Fruit fly (Drosophila melanogaster) whole organism, embryonic: ENCODE measurements around the gene CG5171.

Experiments used
- Awh ChIP-seq: fragments of 200-800 bp; sonication (Bioruptor generic); IDR thresholded peaks from 2 replicates; pipeline ENCODE4, ENCODE4 v1.3.6; 2022; ENCODE audit warnings: missing biosample characterization, missing genetic modification characterization
- Bdp1 ChIP-seq: fragments of 200-800 bp; sonication (Bioruptor generic); optimal IDR thresholded peaks from 3 replicates; lab custom pipeline; 2016; ENCODE audit warnings: missing biosample characterization, missing genetic modification characterization
- CG10267 ChIP-seq: fragments of 200-800 bp; sonication (Bioruptor generic); optimal IDR thresholded peaks from 2 replicates; lab custom pipeline; 2018; ENCODE audit warnings: missing biosample characterization, mild to moderate bottlenecking, missing genetic modification characterization, moderate library complexity
- CG10431 ChIP-seq: fragments of 200-800 bp; sonication (Bioruptor generic); optimal IDR thresholded peaks from 3 replicates; lab custom pipeline; 2018; ENCODE audit warnings: missing biosample characterization, mild to moderate bottlenecking, missing genetic modification characterization
- CG11247 ChIP-seq: fragments of 200-800 bp; sonication (Bioruptor generic); IDR thresholded peaks from 2 replicates; pipeline ENCODE4 v1.3.6; 2022; ENCODE audit warnings: missing biosample characterization, missing genetic modification characterization
- CG11504 ChIP-seq: fragments of 200-800 bp; sonication (Bioruptor generic); optimal IDR thresholded peaks from 3 replicates; lab custom pipeline; 2019; ENCODE audit warnings: missing biosample characterization, mild to moderate bottlenecking, missing genetic modification characterization, moderate library complexity
- CG12155 ChIP-seq: fragments of 200-800 bp; sonication (Bioruptor generic); optimal IDR thresholded peaks from 3 replicates; lab custom pipeline; 2016; ENCODE audit warnings: missing biosample characterization, missing genetic modification characterization
- CG12391 ChIP-seq: fragments of 200-800 bp; sonication (Bioruptor generic); optimal IDR thresholded peaks from 3 replicates; lab custom pipeline; 2018; ENCODE audit warnings: missing biosample characterization, mild to moderate bottlenecking, missing genetic modification characterization, moderate library complexity
- CG12744 ChIP-seq: fragments of 200-800 bp; sonication (Bioruptor generic); optimal IDR thresholded peaks from 2 replicates; lab custom pipeline; 2016; ENCODE audit warnings: missing biosample characterization, missing genetic modification characterization
- CG13624 ChIP-seq: fragments of 200-800 bp; sonication (Bioruptor generic); optimal IDR thresholded peaks from 2 replicates; lab custom pipeline; 2016; ENCODE audit warnings: missing biosample characterization, missing genetic modification characterization
- CG15479 ChIP-seq: fragments of 200-800 bp; sonication (Bioruptor generic); optimal IDR thresholded peaks from 3 replicates; lab custom pipeline; 2019; ENCODE audit warnings: missing biosample characterization, mild to moderate bottlenecking, missing genetic modification characterization, moderate library complexity
- CG1603 ChIP-seq: fragments of 200-800 bp; sonication (Bioruptor generic); optimal IDR thresholded peaks from 2 replicates; lab custom pipeline; 2019; ENCODE audit warnings: missing biosample characterization, mild to moderate bottlenecking, missing genetic modification characterization, moderate library complexity
- CG16863 ChIP-seq: fragments of 200-800 bp; sonication (Bioruptor generic); optimal IDR thresholded peaks from 3 replicates; lab custom pipeline; 2016; ENCODE audit warnings: missing biosample characterization, missing genetic modification characterization
- CG17568 ChIP-seq: fragments of 200-800 bp; sonication (Bioruptor generic); optimal IDR thresholded peaks from 2 replicates; lab custom pipeline; 2018; ENCODE audit warnings: missing biosample characterization, mild to moderate bottlenecking, missing genetic modification characterization, moderate library complexity
- CG17829 ChIP-seq: fragments of 200-800 bp; optimal IDR thresholded peaks from 2 replicates; lab custom pipeline; 2019; ENCODE audit warnings: missing biosample characterization, mild to moderate bottlenecking, missing genetic modification characterization, moderate library complexity
- CG18764 ChIP-seq: fragments of 200-800 bp; sonication (Bioruptor generic); optimal IDR thresholded peaks from 3 replicates; lab custom pipeline; 2016; ENCODE audit warnings: missing biosample characterization, missing genetic modification characterization
- CG2116 ChIP-seq: fragments of 200-800 bp; sonication (Bioruptor generic); optimal IDR thresholded peaks from 3 replicates; lab custom pipeline; 2018; ENCODE audit warnings: missing biosample characterization, mild to moderate bottlenecking, missing genetic modification characterization
- CG32532 ChIP-seq: fragments of 200-800 bp; sonication (Bioruptor generic); IDR thresholded peaks from 2 replicates; pipeline ENCODE4 v1.3.6; 2022; ENCODE audit warnings: missing biosample characterization, missing genetic modification characterization
- CG6791 ChIP-seq: fragments of 200-800 bp; sonication (Bioruptor generic); IDR thresholded peaks from 3 replicates; pipeline ENCODE4 v1.3.6; 2022; ENCODE audit warnings: missing biosample characterization, missing genetic modification characterization; ENCODE audit not compliant: partially characterized antibody
- CG6854 ChIP-seq: fragments of 200-800 bp; sonication (Bioruptor generic); optimal IDR thresholded peaks from 3 replicates; lab custom pipeline; 2017; ENCODE audit warnings: missing biosample characterization, mild to moderate bottlenecking, missing genetic modification characterization
- CG7357 ChIP-seq: fragments of 200-800 bp; sonication (Bioruptor generic); IDR thresholded peaks from 3 replicates; pipeline ENCODE4 v1.3.6; 2022; ENCODE audit warnings: missing biosample characterization, missing genetic modification characterization
- CG7556 ChIP-seq: fragments of 200-800 bp; sonication (Bioruptor generic); optimal IDR thresholded peaks from 2 replicates; lab custom pipeline; 2017; ENCODE audit warnings: missing biosample characterization, mild to moderate bottlenecking, missing genetic modification characterization
- CG8290 ChIP-seq, 3 experiments: fragments of 200-800 bp; sonication (Bioruptor generic); optimal IDR thresholded peaks; 2 replicates each; lab custom pipeline; 2016 to 2019; ENCODE audit warnings: missing biosample characterization in 3 of 3, missing genetic modification characterization in 3 of 3, mild to moderate bottlenecking in 2 of 3, moderate library complexity in 1 of 3
- CG9797 ChIP-seq: fragments of 200-800 bp; sonication (Bioruptor generic); optimal IDR thresholded peaks from 3 replicates; lab custom pipeline; 2018; ENCODE audit warnings: missing biosample characterization, mild to moderate bottlenecking, missing genetic modification characterization
- CG9817 ChIP-seq: fragments of 200-800 bp; sonication (Bioruptor generic); optimal IDR thresholded peaks from 2 replicates; lab custom pipeline; 2018; ENCODE audit warnings: missing biosample characterization, mild to moderate bottlenecking, missing genetic modification characterization, moderate library complexity
- CG9876 ChIP-seq: fragments of 200-800 bp; sonication (Bioruptor generic); optimal IDR thresholded peaks from 2 replicates; lab custom pipeline; 2016; ENCODE audit warnings: missing biosample characterization, missing genetic modification characterization
- CHES-1-like ChIP-seq: fragments of 200-800 bp; sonication (Bioruptor generic); optimal IDR thresholded peaks from 2 replicates; lab custom pipeline; 2016; ENCODE audit warnings: missing biosample characterization, missing genetic modification characterization
- D19A ChIP-seq: fragments of 200-800 bp; optimal IDR thresholded peaks from 3 replicates; lab custom pipeline; 2019; ENCODE audit warnings: missing biosample characterization, mild to moderate bottlenecking, missing genetic modification characterization, moderate library complexity
- Dbx ChIP-seq: fragments of 200-800 bp; sonication (Bioruptor generic); IDR thresholded peaks from 3 replicates; pipeline ENCODE4 v1.3.6; 2022; ENCODE audit warnings: missing biosample characterization, missing genetic modification characterization
- Dip2 ChIP-seq: fragments of 200-800 bp; sonication (Bioruptor generic); IDR thresholded peaks from 2 replicates; pipeline ENCODE4 v1.3.6; 2022; ENCODE audit warnings: missing biosample characterization, missing genetic modification characterization
- Ets65A ChIP-seq: fragments of 200-800 bp; sonication (Bioruptor generic); peaks from one replicate; lab custom pipeline; 2016; ENCODE audit warnings: missing biosample characterization, missing genetic modification characterization
- Fer1 ChIP-seq: fragments of 200-800 bp; sonication (Bioruptor generic); optimal IDR thresholded peaks from 2 replicates; lab custom pipeline; 2017; ENCODE audit warnings: missing biosample characterization, mild to moderate bottlenecking, missing genetic modification characterization
- Lhr ChIP-seq: fragments of 200-800 bp; sonication (Bioruptor generic); optimal IDR thresholded peaks from 3 replicates; lab custom pipeline; 2017; ENCODE audit warnings: mild to moderate bottlenecking, missing biosample characterization, missing genetic modification reagents, missing genetic modification characterization
- Mes4 ChIP-seq: fragments of 200-800 bp; sonication (Bioruptor generic); optimal IDR thresholded peaks from 2 replicates; lab custom pipeline; 2016; ENCODE audit warnings: missing biosample characterization, missing genetic modification characterization
- Mrtf ChIP-seq: fragments of 200-800 bp; sonication (Bioruptor generic); IDR thresholded peaks from 3 replicates; pipeline ENCODE4 v1.3.6; 2022; ENCODE audit warnings: missing biosample characterization, missing genetic modification characterization
- Usf ChIP-seq: fragments of 200-800 bp; sonication (Bioruptor generic); optimal IDR thresholded peaks from 2 replicates; lab custom pipeline; 2017; ENCODE audit warnings: missing genotype, missing biosample characterization, missing genetic modification characterization
- amos ChIP-seq: fragments of 200-800 bp; sonication (Bioruptor generic); IDR thresholded peaks from 2 replicates; pipeline ENCODE4 v1.3.6; 2022; ENCODE audit warnings: missing biosample characterization, missing genetic modification characterization; ENCODE audit not compliant: partially characterized antibody
- crc ChIP-seq: fragments of 200-800 bp; sonication (Bioruptor generic); optimal IDR thresholded peaks from 2 replicates; lab custom pipeline; 2016; ENCODE audit warnings: missing biosample characterization, missing genetic modification characterization
- dan ChIP-seq: fragments of 200-800 bp; sonication (Bioruptor generic); IDR thresholded peaks from 2 replicates; pipeline ENCODE4 v1.3.6; 2022; ENCODE audit warnings: missing biosample characterization, missing genetic modification characterization
- inv ChIP-seq: fragments of 200-800 bp; sonication (Bioruptor generic); IDR thresholded peaks from 2 replicates; pipeline ENCODE4 v1.3.6; 2022; ENCODE audit warnings: missing biosample characterization, missing genetic modification characterization; ENCODE audit not compliant: partially characterized antibody
- klu ChIP-seq: fragments of 200-800 bp; sonication (Bioruptor generic); IDR thresholded peaks from 2 replicates; pipeline ENCODE4 v1.3.6; 2022; ENCODE audit warnings: missing biosample characterization, missing genetic modification characterization
- kni ChIP-seq: fragments of 200-800 bp; sonication (Bioruptor generic); optimal IDR thresholded peaks from 3 replicates; lab custom pipeline; 2017; ENCODE audit warnings: mild to moderate bottlenecking, missing biosample characterization, missing genetic modification reagents, missing genetic modification characterization
- lov ChIP-seq, 2 experiments: fragments of 200-800 bp in 1 of 2; fragments of >200 bp in 1 of 2; sonication (Bioruptor generic) in 1 of 2; IDR thresholded peaks in 1 of 2; optimal IDR thresholded peaks in 1 of 2; 2 replicates in 1 of 2; 3 replicates in 1 of 2; pipeline versions ENCODE4 v1.3.6 to Lab custom; 2017 to 2022; ENCODE audit warnings: missing biosample characterization in 1 of 2, missing genetic modification characterization in 1 of 2
- pita ChIP-seq: fragments of 200-800 bp; sonication (Bioruptor generic); optimal IDR thresholded peaks from 2 replicates; lab custom pipeline; 2017; ENCODE audit warnings: missing biosample characterization, mild to moderate bottlenecking, missing genetic modification characterization
- sna ChIP-seq: fragments of 200-800 bp; sonication (Bioruptor generic); IDR thresholded peaks from 2 replicates; pipeline ENCODE4 v1.3.6; 2022; ENCODE audit warnings: missing biosample characterization, missing genetic modification characterization; ENCODE audit not compliant: partially characterized antibody
- stwl ChIP-seq: fragments of 200-800 bp; sonication (Bioruptor generic); optimal IDR thresholded peaks from 3 replicates; lab custom pipeline; 2018; ENCODE audit warnings: missing biosample characterization, mild to moderate bottlenecking, missing genetic modification characterization, moderate library complexity
- tna ChIP-seq: fragments of 200-800 bp; sonication (Bioruptor generic); IDR thresholded peaks from 2 replicates; pipeline ENCODE4 v1.3.6; 2022; ENCODE audit warnings: missing biosample characterization, missing genetic modification characterization; ENCODE audit not compliant: partially characterized antibody
- unpg ChIP-seq: fragments of 200-800 bp; sonication (Bioruptor generic); optimal IDR thresholded peaks from 3 replicates; lab custom pipeline; 2018; ENCODE audit warnings: missing biosample characterization, mild to moderate bottlenecking, missing genetic modification characterization, moderate library complexity

The CG5171 gene

dm6 chr2L:7387813-7388558 is 13.1 kb upstream of the CG5171 start, which contains the start of the genes CG5149 and gudu (continued):
- TF ChIP-seq inv (GFP tag; lab: Robert Waterston, UW) = peak; percentile 89
- TF ChIP-seq Mes4 (GFP tag; lab: Kevin White, UChicago) = no peak
- no peak for TF ChIP-seq lov (optimal IDR thresholded peaks at IDR 0.05; lab: Kevin White, UChicago)
- no peak for TF ChIP-seq lov (GFP tag; IDR thresholded peaks at IDR 0.05; lab: Robert Waterston, UW)
- no peak for TF ChIP-seq CG12744
- peak; percentile 36 for TF ChIP-seq CG17568 (GFP tag; lab: Kevin White, UChicago)
- peak; percentile 49 for TF ChIP-seq Ets65A (GFP tag; lab: Kevin White, UChicago)
- TF ChIP-seq D19A (tag; lab: Kevin White, UChicago) = no peak
- TF ChIP-seq CG8290 (GFP tag; optimal IDR thresholded peaks at IDR 0.05; lab: Kevin White, UChicago) = peak; percentile 21
- TF ChIP-seq CG8290 (tag; optimal IDR thresholded peaks at IDR 0.05; lab: Kevin White, UChicago) = no peak
- peak; percentile 41 for TF ChIP-seq Fer1 (GFP tag; lab: Kevin White, UChicago)
- TF ChIP-seq CHES-1-like (GFP tag; lab: Kevin White, UChicago) = peak; percentile 47
- TF ChIP-seq CG2116 (GFP tag; lab: Kevin White, UChicago) = peak; percentile 47
- no peak for TF ChIP-seq CG12155 (GFP tag; lab: Kevin White, UChicago)
- TF ChIP-seq CG6854 = no peak
- no peak for TF ChIP-seq klu (GFP tag; lab: Robert Waterston, UW)
- no peak for TF ChIP-seq CG16863
- TF ChIP-seq pita = peak; percentile 94
- no peak for TF ChIP-seq CG9876 (GFP tag; lab: Kevin White, UChicago)
- TF ChIP-seq CG18764 = no peak
- TF ChIP-seq Awh (GFP tag; lab: Robert Waterston, UW) = no peak
- peak; percentile 96 for TF ChIP-seq CG6791 (GFP tag; lab: Robert Waterston, UW)
- no peak for TF ChIP-seq dan (GFP tag; lab: Robert Waterston, UW)
- TF ChIP-seq Lhr = peak; percentile 51
- TF ChIP-seq CG7357 = no peak
- peak; percentile 95 for TF ChIP-seq amos
- 0 out of 3 replicates have a peak, but pooled peaks have one; percentile 34 for TF ChIP-seq Dbx
- no peak for TF ChIP-seq CG9817 (tag; lab: Kevin White, UChicago)
- TF ChIP-seq CG11504 (tag; lab: Kevin White, UChicago) = peak; percentile 70
- TF ChIP-seq stwl (tag; lab: Kevin White, UChicago) = peak; percentile 72
- no peak for TF ChIP-seq CG7556 (GFP tag; lab: Kevin White, UChicago)
- TF ChIP-seq Usf (GFP tag; lab: Kevin White, UChicago) = no peak
- peak; percentile 60 for TF ChIP-seq CG17829 (tag; lab: Kevin White, UChicago)
- no peak for TF ChIP-seq Mrtf (GFP tag; lab: Robert Waterston, UW)
- TF ChIP-seq CG15479 = no peak
- TF ChIP-seq crc = no peak
- no peak for TF ChIP-seq unpg (GFP tag; lab: Kevin White, UChicago)
- no peak for TF ChIP-seq CG12391 (tag; lab: Kevin White, UChicago)
- no peak for TF ChIP-seq CG11247 (GFP tag; lab: Robert Waterston, UW)
- TF ChIP-seq CG9797 = peak; percentile 46
- no peak for TF ChIP-seq CG10431 (GFP tag; lab: Kevin White, UChicago)
- TF ChIP-seq CG13624 (GFP tag; lab: Kevin White, UChicago) = peak; percentile 2
- no peak for TF ChIP-seq kni
- TF ChIP-seq CG32532 (GFP tag; lab: Robert Waterston, UW) = peak; percentile 51; the same call in 1 of the 2 replicates
- peak; percentile 50 for TF ChIP-seq CG10267 (tag; lab: Kevin White, UChicago)
- peak; percentile 76 for TF ChIP-seq sna (GFP tag; lab: Robert Waterston, UW)
- TF ChIP-seq Bdp1 = no peak
- TF ChIP-seq Dip2 (GFP tag; lab: Robert Waterston, UW) = no peak
- TF ChIP-seq tna = peak; percentile 71
- peak; percentile 76 for TF ChIP-seq CG1603 (tag; lab: Kevin White, UChicago)
